Worm (Caenorhabditis elegans) whole organism, young adult: ENCODE data around the gene ZK899.3.

Experiments
- F52B5.7 ChIP-seq: sonication (generic microtip); optimal IDR thresholded peaks from 2 replicates; lab custom pipeline; 2016; ENCODE audit warnings: mild to moderate bottlenecking, missing genetic modification characterization, missing compliant biosample characterization
- F57A8.1 ChIP-seq: fragments of 200-800 bp; sonication (Bioruptor generic); optimal IDR thresholded peaks from 2 replicates; lab custom pipeline; 2018; ENCODE audit warnings: mild to moderate bottlenecking, missing genetic modification characterization, moderate library complexity, missing compliant biosample characterization
- ceh-27 ChIP-seq: fragments of 200-800 bp; sonication (Bioruptor generic); optimal IDR thresholded peaks from 2 replicates; lab custom pipeline; 2018; ENCODE audit warnings: mild to moderate bottlenecking, missing genetic modification characterization, moderate library complexity, missing compliant biosample characterization
- egl-18 ChIP-seq: fragments of 200-800 bp; sonication (Bioruptor generic); IDR thresholded peaks from 2 replicates; pipeline ENCODE4 v1.3.6; 2022; ENCODE audit warnings: missing genetic modification reagents, missing genetic modification characterization, missing compliant biosample characterization
- fkh-3 ChIP-seq: sonication (generic microtip); optimal IDR thresholded peaks from 2 replicates; lab custom pipeline; 2016; ENCODE audit warnings: mild to moderate bottlenecking, missing genetic modification characterization, missing compliant biosample characterization
- nfyb-1 ChIP-seq: fragments of 200-800 bp; sonication (Bioruptor generic); IDR thresholded peaks from 2 replicates; pipeline ENCODE4 v1.3.6; 2022; ENCODE audit warnings: missing genetic modification reagents, missing genetic modification characterization, missing compliant biosample characterization
- rcor-1 ChIP-seq: fragments of 200-800 bp; sonication (Bioruptor generic); IDR thresholded peaks from 2 replicates; pipeline ENCODE4 v1.3.6; 2022; ENCODE audit warnings: missing genetic modification reagents, missing genetic modification characterization, missing compliant biosample characterization
- snpc-3.4 ChIP-seq: sonication (generic microtip); optimal IDR thresholded peaks from 2 replicates; lab custom pipeline; 2017; ENCODE audit warnings: missing genetic modification characterization, mild to moderate bottlenecking, missing compliant biosample characterization, antibody characterized with exemption, moderate library complexity, missing genotype, missing genetic modification reagents
- unc-130 ChIP-seq: sonication (generic microtip); optimal IDR thresholded peaks from 2 replicates; lab custom pipeline; 2016; ENCODE audit warnings: missing genetic modification reagents, missing genetic modification characterization, missing compliant biosample characterization
- ztf-26 ChIP-seq: sonication (generic microtip); optimal IDR thresholded peaks from 2 replicates; lab custom pipeline; 2017; ENCODE audit warnings: missing genetic modification characterization, missing compliant biosample characterization
- ztf-28 ChIP-seq: fragments of 200-800 bp; sonication (Bioruptor generic); IDR thresholded peaks from 2 replicates; pipeline ENCODE4 v1.3.6; 2022; ENCODE audit warnings: missing genetic modification reagents, missing genetic modification characterization, missing compliant biosample characterization

DNA sequence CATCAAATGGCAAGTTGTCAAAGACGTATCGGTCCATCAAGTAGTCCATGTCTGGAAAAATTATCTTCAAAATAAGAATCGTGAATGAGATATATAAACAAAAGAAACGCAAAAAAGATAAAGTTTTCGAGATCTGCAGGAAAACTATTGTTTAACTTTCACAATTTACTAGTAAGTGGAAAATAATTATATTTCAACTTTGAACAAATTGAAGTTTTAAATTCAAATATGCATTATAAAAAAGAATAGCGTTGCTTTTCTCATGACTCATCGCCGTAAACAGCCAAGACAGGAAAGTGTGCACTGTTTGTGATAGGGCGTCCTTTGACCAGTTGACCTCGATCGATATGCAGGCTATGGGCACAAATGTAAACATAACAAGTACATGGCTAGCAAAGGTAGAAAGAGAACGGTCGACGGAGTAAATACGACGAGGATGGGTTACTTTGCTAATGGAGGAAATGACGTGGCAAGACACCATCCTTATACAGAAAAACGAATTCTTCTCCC lies 949 bp upstream of the ZK899.3 start, which contains the start of gene ZK899.2:
- TF ChIP-seq snpc-3.4 (tag; lab: Kevin White, UChicago): no peak
- no peak for TF ChIP-seq ztf-26 (tag; lab: Kevin White, UChicago)
- no peak for TF ChIP-seq unc-130
- no peak for TF ChIP-seq fkh-3 (tag; lab: Kevin White, UChicago)
- no peak for TF ChIP-seq egl-18 (GFP tag; lab: Robert Waterston, UW)
- no peak for TF ChIP-seq nfyb-1 (GFP tag; lab: Robert Waterston, UW)
- no peak for TF ChIP-seq ceh-27 (GFP tag; lab: Kevin White, UChicago)
- no peak for TF ChIP-seq rcor-1
- TF ChIP-seq ztf-28 (GFP tag; lab: Robert Waterston, UW): no peak
- TF ChIP-seq F52B5.7 (tag; lab: Kevin White, UChicago): no peak
- TF ChIP-seq F57A8.1 (GFP tag; lab: Kevin White, UChicago): no peak
